Worm (Caenorhabditis elegans) whole organism, L1 larva: ENCODE measurements around the gene jmjd-1.2.
A peak's percentile ranks its signal among the peaks of the same experiment; 100 is the strongest.

Experiments used
- C04F5.9 ChIP-seq: sonication (generic microtip); optimal IDR thresholded peaks from 2 replicates; lab custom pipeline; 2016; ENCODE audit warnings: missing genetic modification characterization, missing compliant biosample characterization
- C34B4.2 ChIP-seq: sonication (generic microtip); optimal IDR thresholded peaks from 2 replicates; lab custom pipeline; 2017; ENCODE audit warnings: mild to moderate bottlenecking, missing genetic modification characterization, missing compliant biosample characterization
- aly-2 ChIP-seq: fragments of 150-350 bp; optimal IDR thresholded peaks from 2 replicates; lab custom pipeline; 2014; ENCODE audit warnings: missing biosample characterization, missing genetic modification characterization
- blmp-1 ChIP-seq: fragments of 150-350 bp; optimal IDR thresholded peaks from 2 replicates; lab custom pipeline; 2014; ENCODE audit warnings: missing biosample characterization, missing genetic modification characterization
- ceh-63 ChIP-seq: fragments of 200-800 bp; sonication (Bioruptor generic); optimal IDR thresholded peaks from 2 replicates; lab custom pipeline; 2018; ENCODE audit warnings: mild to moderate bottlenecking, missing genetic modification characterization, missing compliant biosample characterization
- ceh-8 ChIP-seq: fragments of 200-800 bp; sonication (Bioruptor generic); optimal IDR thresholded peaks from 2 replicates; lab custom pipeline; 2018; ENCODE audit warnings: mild to moderate bottlenecking, missing genetic modification characterization, moderate library complexity, missing compliant biosample characterization
- ceh-88 ChIP-seq: fragments of 200-800 bp; sonication (Bioruptor generic); IDR thresholded peaks from 2 replicates; pipeline ENCODE4 v1.3.6; 2022; ENCODE audit warnings: missing genetic modification characterization, missing compliant biosample characterization
- ceh-90 ChIP-seq: sonication (generic microtip); optimal IDR thresholded peaks from 2 replicates; lab custom pipeline; 2016; ENCODE audit warnings: missing genetic modification characterization, missing compliant biosample characterization
- dsc-1 ChIP-seq: sonication (generic microtip); optimal IDR thresholded peaks from 2 replicates; lab custom pipeline; 2016; ENCODE audit warnings: mild to moderate bottlenecking, missing genetic modification characterization, missing compliant biosample characterization
- efl-1 ChIP-seq, 4 experiments: fragments of 150-350 bp; optimal IDR thresholded peaks in 3 of 4; peaks in 1 of 4; 1 replicate in 1 of 4; 2 replicates in 3 of 4; lab custom pipeline; 2014; ENCODE audit warnings: missing biosample characterization in 2 of 4, missing genetic modification characterization in 2 of 4, missing genetic modification reagents in 2 of 4
- egl-13 ChIP-seq: sonication (generic microtip); optimal IDR thresholded peaks from 2 replicates; lab custom pipeline; 2016; ENCODE audit warnings: missing genotype, missing genetic modification reagents, missing genetic modification characterization, missing compliant biosample characterization
- egl-27 ChIP-seq, 2 experiments: fragments of 150-350 bp in 1 of 2; sonication (generic microtip); optimal IDR thresholded peaks; 3 replicates each; lab custom pipeline; 2017 to 2018; ENCODE audit warnings: missing biosample characterization in 2 of 2, missing genetic modification characterization in 2 of 2, missing genetic modification reagents in 2 of 2
- elt-3 ChIP-seq, 6 experiments: fragments of 150-350 bp in 1 of 6; sonication (generic microtip); optimal IDR thresholded peaks; 2 replicates each; lab custom pipeline; 2017 to 2018; ENCODE audit warnings: missing biosample characterization in 6 of 6, missing genetic modification characterization in 6 of 6, inconsistent platforms in 1 of 6
- fkh-4 ChIP-seq: sonication (generic microtip); optimal IDR thresholded peaks from 2 replicates; lab custom pipeline; 2016; ENCODE audit warnings: missing compliant biosample characterization, missing genetic modification characterization, borderline replicate concordance
- grh-1 ChIP-seq: fragments of 200-800 bp; sonication (Bioruptor generic); IDR thresholded peaks from 2 replicates; pipeline ENCODE4 v1.3.6; 2022; ENCODE audit warnings: missing genetic modification reagents, missing genetic modification characterization, missing compliant biosample characterization
- hlh-17 ChIP-seq: fragments of 200-800 bp; sonication (Bioruptor generic); optimal IDR thresholded peaks from 2 replicates; lab custom pipeline; 2018; ENCODE audit warnings: missing genetic modification characterization, mild to moderate bottlenecking, missing compliant biosample characterization, moderate library complexity, borderline replicate concordance
- lin-14 ChIP-seq: fragments of 200-800 bp; sonication (Bioruptor generic); optimal IDR thresholded peaks from 2 replicates; lab custom pipeline; 2018; ENCODE audit warnings: mild to moderate bottlenecking, missing genetic modification characterization, moderate library complexity, missing compliant biosample characterization
- mab-9 ChIP-seq: fragments of 200-800 bp; sonication (Bioruptor generic); IDR thresholded peaks from 2 replicates; pipeline ENCODE4 v1.3.6; 2022; ENCODE audit warnings: missing genetic modification reagents, missing genetic modification characterization, missing compliant biosample characterization
- mef-2 ChIP-seq: fragments of 150-350 bp; optimal IDR thresholded peaks from 2 replicates; lab custom pipeline; 2014; ENCODE audit warnings: missing biosample characterization, missing genetic modification characterization
- mep-1 ChIP-seq: fragments of 150-350 bp; optimal IDR thresholded peaks from 2 replicates; lab custom pipeline; 2014; ENCODE audit warnings: missing biosample characterization, missing genetic modification characterization
- nhr-12 ChIP-seq: sonication (generic microtip); optimal IDR thresholded peaks from 2 replicates; lab custom pipeline; 2017; ENCODE audit warnings: missing biosample characterization, missing genetic modification characterization
- nhr-47 ChIP-seq: sonication (generic microtip); optimal IDR thresholded peaks from 2 replicates; lab custom pipeline; 2016; ENCODE audit warnings: mild to moderate bottlenecking, missing genetic modification characterization, moderate library complexity, missing compliant biosample characterization
- nhr-71 ChIP-seq: sonication (generic microtip); optimal IDR thresholded peaks from 2 replicates; lab custom pipeline; 2016; ENCODE audit warnings: mild to moderate bottlenecking, missing genetic modification characterization, moderate library complexity, missing compliant biosample characterization
- nhr-85 ChIP-seq: sonication (generic microtip); peaks from one replicate; lab custom pipeline; 2016; ENCODE audit warnings: missing genetic modification characterization, inconsistent platforms, missing compliant biosample characterization
- pag-3 ChIP-seq: sonication (generic microtip); optimal IDR thresholded peaks from 2 replicates; lab custom pipeline; 2017; ENCODE audit warnings: missing genetic modification characterization, mild to moderate bottlenecking, missing compliant biosample characterization, antibody characterized with exemption, borderline replicate concordance; ENCODE audit not compliant: insufficient read depth
- pax-3 ChIP-seq: fragments of 200-800 bp; sonication (Bioruptor generic); optimal IDR thresholded peaks from 2 replicates; lab custom pipeline; 2018; ENCODE audit warnings: mild to moderate bottlenecking, missing genetic modification characterization, moderate library complexity, missing compliant biosample characterization
- rnt-1 ChIP-seq: sonication (generic microtip); optimal IDR thresholded peaks from 2 replicates; lab custom pipeline; 2016; ENCODE audit warnings: mild to moderate bottlenecking, missing genetic modification characterization, moderate library complexity, missing compliant biosample characterization
- skn-1 ChIP-seq: fragments of 150-350 bp; optimal IDR thresholded peaks from 2 replicates; lab custom pipeline; 2014; ENCODE audit warnings: missing biosample characterization, missing genetic modification characterization
- sox-4 ChIP-seq: sonication (generic microtip); optimal IDR thresholded peaks from 2 replicates; lab custom pipeline; 2016; ENCODE audit warnings: missing genetic modification characterization, missing compliant biosample characterization
- tlp-1 ChIP-seq: fragments of 150-350 bp; optimal IDR thresholded peaks from 2 replicates; lab custom pipeline; 2014; ENCODE audit warnings: missing biosample characterization, missing genetic modification characterization
- unc-130 ChIP-seq: fragments of 150-350 bp; optimal IDR thresholded peaks from 2 replicates; lab custom pipeline; 2017; ENCODE audit warnings: missing biosample characterization, missing genetic modification characterization, inconsistent platforms
- unc-62 ChIP-seq: fragments of 150-350 bp; optimal IDR thresholded peaks from 2 replicates; lab custom pipeline; 2014; ENCODE audit warnings: missing biosample characterization, missing genetic modification reagents, missing genetic modification characterization
- unc-86 ChIP-seq: sonication (generic microtip); optimal IDR thresholded peaks from 2 replicates; lab custom pipeline; 2016; ENCODE audit warnings: missing genetic modification characterization, missing compliant biosample characterization
- vab-15 ChIP-seq: sonication (generic microtip); optimal IDR thresholded peaks from 2 replicates; lab custom pipeline; 2017; ENCODE audit warnings: missing genotype, mild to moderate bottlenecking, missing genetic modification characterization, missing compliant biosample characterization
- zip-4 ChIP-seq: fragments of 200-800 bp; sonication (Bioruptor generic); optimal IDR thresholded peaks from 2 replicates; lab custom pipeline; 2018; ENCODE audit warnings: mild to moderate bottlenecking, missing genetic modification characterization, moderate library complexity, missing compliant biosample characterization
- ztf-4 ChIP-seq: fragments of 150-350 bp; optimal IDR thresholded peaks from 2 replicates; lab custom pipeline; 2014; ENCODE audit warnings: missing biosample characterization, missing genetic modification characterization

jmjd-1.2 gene

ce11 chrIV:4637840-4638239 lies 23.0 kb upstream of the jmjd-1.2 start, which contains the start of gene F19C7.8:
Gene F19C7.8 (minus strand): TSS chrIV:4638095.
- TF ChIP-seq aly-2 (tag; lab: Kevin White, UChicago), result no peak
- TF ChIP-seq mef-2 (tag; lab: Kevin White, UChicago), result no peak
- peak; percentile 24 for TF ChIP-seq lin-14 (GFP tag; lab: Kevin White, UChicago)
- peak; percentile 38 for TF ChIP-seq rnt-1 (tag; lab: Kevin White, UChicago)

- no peak for TF ChIP-seq mep-1
- TF ChIP-seq ceh-88, result no peak
- TF ChIP-seq unc-86 (tag; lab: Kevin White, UChicago), result no peak
- no peak for TF ChIP-seq skn-1 (tag; lab: Kevin White, UChicago)
- no peak for TF ChIP-seq ceh-63 (GFP tag; lab: Kevin White, UChicago)
Measured at ce11 chrIV:4639352-4639751, 21.4 kb upstream of the jmjd-1.2 start.

DNA sequence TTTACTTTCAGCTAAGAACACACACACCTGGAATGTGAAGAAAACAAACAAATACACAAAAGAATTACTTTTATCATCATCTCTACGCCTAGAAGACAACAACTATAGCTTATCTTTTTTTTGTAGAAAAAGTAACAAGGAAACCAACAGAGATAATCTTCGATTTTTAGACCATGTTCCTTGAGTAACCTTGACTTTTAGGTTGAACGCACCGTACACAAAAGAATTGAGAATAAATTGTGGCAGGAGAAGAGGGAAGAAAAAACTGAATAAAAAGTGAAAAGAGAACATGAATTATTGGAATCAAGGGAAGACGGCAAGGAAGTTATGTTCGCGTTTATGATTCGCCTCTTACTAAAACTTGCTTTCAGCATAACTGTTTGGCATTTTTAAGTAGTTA lies 19.9 kb upstream of the jmjd-1.2 start:
- TF ChIP-seq vab-15 (tag; lab: Kevin White, UChicago) (no peak), elt-3 (tag; optimal IDR thresholded peaks at IDR 0.05; lab: Kevin White, UChicago) (peak in 1 of 6 experiments; percentile 43), blmp-1 (peak; percentile 63), egl-27 (tag; optimal IDR thresholded peaks at IDR 0.05; lab: Kevin White, UChicago) (no peak), sox-4 (tag; lab: Kevin White, UChicago) (no peak), ztf-4 (tag; lab: Kevin White, UChicago) (no peak)

DNA sequence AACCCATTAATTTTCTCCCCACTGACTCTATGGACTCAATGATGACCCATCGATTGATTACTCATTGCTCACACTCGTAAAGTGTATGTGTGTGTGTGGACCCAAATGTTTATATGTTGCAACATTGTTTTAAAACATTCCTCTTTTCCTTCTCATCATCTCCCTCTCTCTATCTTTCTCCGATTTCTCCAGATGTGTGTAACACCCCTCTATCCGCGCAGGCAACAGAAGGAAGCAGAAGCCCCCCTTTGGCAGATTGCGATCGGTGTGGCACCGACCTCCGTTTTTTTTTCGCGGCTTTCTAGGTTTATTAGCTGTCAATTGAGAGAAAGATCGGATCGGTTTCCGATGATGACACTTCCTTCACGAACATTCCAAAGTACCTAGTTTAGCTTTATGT lies 17.2 kb upstream of the jmjd-1.2 start:
- TF ChIP-seq blmp-1 (peak; percentile 42), dsc-1 (tag; lab: Kevin White, UChicago) (peak; percentile 59), tlp-1 (tag; lab: Kevin White, UChicago) (no peak), mab-9 (GFP tag; lab: Robert Waterston, UW) (no peak), rnt-1 (tag; lab: Kevin White, UChicago) (peak; percentile 22), skn-1 (tag; lab: Kevin White, UChicago) (no peak)
- TF ChIP-seq, all 84 proteins: peak for 3

DNA sequence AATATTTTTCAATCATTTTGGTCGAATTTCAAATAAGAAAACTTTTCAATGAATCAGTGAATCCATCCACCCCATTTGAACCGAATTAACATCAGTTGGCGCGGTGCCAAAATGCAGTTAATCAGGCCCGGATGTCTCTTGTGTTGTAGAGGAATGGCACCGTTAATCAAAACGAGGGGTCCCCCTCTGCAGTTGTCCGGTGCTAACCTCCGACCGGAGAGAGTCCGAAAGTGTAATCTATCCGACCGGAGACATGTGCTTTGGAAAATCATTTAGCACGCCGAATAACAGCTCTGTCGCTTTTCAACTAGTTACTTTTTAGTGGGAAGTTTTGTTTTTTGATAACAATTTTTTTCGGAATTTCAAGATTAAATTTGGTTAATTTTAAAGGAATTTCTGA lies 15.5 kb upstream of the jmjd-1.2 start:
- TF ChIP-seq efl-1 (optimal IDR thresholded peaks at IDR 0.05; lab: Kevin White, UChicago), result no peak
- peak in 1 of 2 experiments; percentile 51 for TF ChIP-seq efl-1 (GFP tag; optimal IDR thresholded peaks at IDR 0.05 in 1 of 2; lab: Kevin White, UChicago)
- TF ChIP-seq dsc-1 (tag; lab: Kevin White, UChicago), result peak; percentile 88
- peak; percentile 34 for TF ChIP-seq rnt-1 (tag; lab: Kevin White, UChicago)
- no peak for TF ChIP-seq C34B4.2
- TF ChIP-seq pag-3, result peak; percentile 45
- peak; percentile 15 for TF ChIP-seq unc-130 (tag; lab: Kevin White, UChicago)
- no peak for TF ChIP-seq nhr-12 (tag; lab: Kevin White, UChicago)
- TF ChIP-seq lin-14 (GFP tag; lab: Kevin White, UChicago), result peak; percentile 35
- no peak for TF ChIP-seq pax-3 (tag; lab: Kevin White, UChicago)

DNA sequence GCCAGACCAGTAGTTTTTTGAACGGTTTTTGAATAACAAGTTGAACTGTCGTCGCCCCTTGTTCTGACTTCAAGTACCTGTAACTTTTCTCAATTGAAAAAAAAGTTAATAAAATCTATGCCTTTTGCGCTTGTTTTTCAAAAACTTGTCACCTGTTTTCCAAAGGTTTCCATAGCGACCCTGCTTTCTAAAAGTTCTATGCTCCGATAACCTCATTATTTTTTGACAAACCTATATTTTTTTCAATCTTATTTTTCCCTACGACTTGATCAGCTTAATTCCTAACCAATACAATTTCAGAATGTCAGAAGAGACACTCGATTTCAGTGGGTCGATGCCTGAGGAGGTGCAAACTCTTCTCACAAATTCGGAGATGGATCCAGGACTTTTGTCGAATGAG lies 13.4 kb upstream of the jmjd-1.2 start, which contains the start of gene F29B9.8:
F29B9.8 (plus strand) TSS at position 301 of the 400 bp plus-strand sequence.
- TF ChIP-seq C04F5.9 (tag; lab: Kevin White, UChicago), result no peak
- no peak for TF ChIP-seq unc-62 (GFP tag; lab: Kevin White, UChicago)
- TF ChIP-seq efl-1 (optimal IDR thresholded peaks at IDR 0.05; lab: Kevin White, UChicago), result no peak
- peak in 1 of 2 experiments; percentile 29 for TF ChIP-seq efl-1 (GFP tag; optimal IDR thresholded peaks at IDR 0.05 in 1 of 2; lab: Kevin White, UChicago)
- no peak for TF ChIP-seq hlh-17 (GFP tag; lab: Kevin White, UChicago)

- TF ChIP-seq mef-2 (tag; lab: Kevin White, UChicago) (no peak), nhr-85 (tag; lab: Kevin White, UChicago) (no peak), ceh-63 (GFP tag; lab: Kevin White, UChicago) (no peak), unc-130 (tag; lab: Kevin White, UChicago) (no peak), fkh-4 (tag; lab: Kevin White, UChicago) (no peak), egl-13 (tag; lab: Kevin White, UChicago) (no peak), ceh-8 (no peak), sox-4 (tag; lab: Kevin White, UChicago) (no peak), nhr-71 (tag; lab: Kevin White, UChicago) (no peak), zip-4 (no peak), elt-3 (tag; optimal IDR thresholded peaks at IDR 0.05; lab: Kevin White, UChicago) (no peak), grh-1 (GFP tag; lab: Robert Waterston, UW) (no peak), nhr-47 (tag; lab: Kevin White, UChicago) (no peak), egl-27 (tag; optimal IDR thresholded peaks at IDR 0.05; lab: Kevin White, UChicago) (no peak), rnt-1 (tag; lab: Kevin White, UChicago) (no peak), ceh-90 (tag; lab: Kevin White, UChicago) (no peak), ztf-4 (tag; lab: Kevin White, UChicago) (no peak)
Measured at ce11 chrIV:4649460-4649859, 11.3 kb upstream of the jmjd-1.2 start, which contains the start of gene F29B9.7. Gene F29B9.7 (plus strand): TSS chrIV:4649760.
